Fruit fly (Drosophila melanogaster): Measurements from ENCODE around the gene CG9289.

Gene CG9289

dm6 chr2L:8689853-8690252 lies 5.7 kb upstream of the CG9289 start:
- no peak for TF ChIP-seq CG33017 (tag; optimal IDR thresholded peaks at IDR 0.05)

dm6 chr2L:8685668-8686306 lies 1.6 kb upstream of the CG9289 start, which contains the start of the genes PrBP and Trs23:
Gene PrBP (minus strand): TSS chr2L:8685955.
Gene Trs23 (plus strand): TSS chr2L:8686231.
- no peak for TF ChIP-seq CG5204 (GFP tag; optimal IDR thresholded peaks at IDR 0.05)
- TF ChIP-seq kay (GFP tag; ENCODE audit: borderline replicate concordance), result peak; percentile 68

- TF ChIP-seq ovo (GFP tag; optimal IDR thresholded peaks at IDR 0.05) (no peak), CG33017 (tag; optimal IDR thresholded peaks at IDR 0.05) (no peak), CG14711 (tag; optimal IDR thresholded peaks at IDR 0.05) (no peak)
Measured at dm6 chr2L:8683261-8684042, 724 bp downstream of the CG9289 start.

dm6 chr2L:8679712-8680111 lies 4.5 kb downstream of the CG9289 start, which contains the start of gene CG9287:
Gene CG9287 (minus strand): TSS chr2L:8679812.
- TF ChIP-seq cnc (optimal IDR thresholded peaks at IDR 0.05) (no peak), kay (GFP tag; ENCODE audit: borderline replicate concordance) (peak; percentile 28)

dm6 chr2L:8678955-8679354 lies 5.2 kb downstream of the CG9289 start:
- no peak for TF ChIP-seq toe (GFP tag; optimal IDR thresholded peaks at IDR 0.05)
- TF ChIP-seq CG7045 (GFP tag; optimal IDR thresholded peaks at IDR 0.05), result no peak
- TF ChIP-seq CG7101 (tag; optimal IDR thresholded peaks at IDR 0.05), result no peak
- TF ChIP-seq bab1 (GFP tag; optimal IDR thresholded peaks at IDR 0.05), result no peak
- no peak for TF ChIP-seq tj (GFP tag; optimal IDR thresholded peaks at IDR 0.05)
- no peak for TF ChIP-seq CG12768 (GFP tag; optimal IDR thresholded peaks at IDR 0.05)
- TF ChIP-seq CG1620 (GFP tag; optimal IDR thresholded peaks at IDR 0.05), result no peak
- no peak for TF ChIP-seq Clk (GFP tag; optimal IDR thresholded peaks at IDR 0.05)
- TF ChIP-seq cic (GFP tag; optimal IDR thresholded peaks at IDR 0.05), result no peak
- TF ChIP-seq Mnt (GFP tag; optimal IDR thresholded peaks at IDR 0.05), result no peak
- no peak for TF ChIP-seq CG5204 (GFP tag; optimal IDR thresholded peaks at IDR 0.05)
- no peak for TF ChIP-seq Crg-1 (GFP tag; optimal IDR thresholded peaks at IDR 0.05)
- no peak for TF ChIP-seq CG14711 (tag; optimal IDR thresholded peaks at IDR 0.05)

dm6 chr2L:8672278-8672748 lies 11.9 kb downstream of the CG9289 start, which contains the start of gene Glt:
Gene Glt (plus strand): TSS chr2L:8672698.
- TF ChIP-seq Mnt (GFP tag; optimal IDR thresholded peaks at IDR 0.05), result no peak
- no peak for TF ChIP-seq CG7045 (GFP tag; optimal IDR thresholded peaks at IDR 0.05)
- TF ChIP-seq CG14711 (tag; optimal IDR thresholded peaks at IDR 0.05), result no peak
- TF ChIP-seq CG1620 (GFP tag; optimal IDR thresholded peaks at IDR 0.05), result no peak
- TF ChIP-seq CG33017 (tag; optimal IDR thresholded peaks at IDR 0.05), result no peak
- TF ChIP-seq CG11617 (GFP tag; optimal IDR thresholded peaks at IDR 0.05), result no peak
- no peak for TF ChIP-seq cic (GFP tag; optimal IDR thresholded peaks at IDR 0.05)

dm6 chr2L:8659549-8659948 lies 24.6 kb downstream of the CG9289 start:
- TF ChIP-seq CG14711 (tag; optimal IDR thresholded peaks at IDR 0.05) (no peak), CG7045 (GFP tag; optimal IDR thresholded peaks at IDR 0.05) (no peak), CG12768 (GFP tag; optimal IDR thresholded peaks at IDR 0.05) (no peak), CG5204 (GFP tag; optimal IDR thresholded peaks at IDR 0.05) (no peak), tj (GFP tag; optimal IDR thresholded peaks at IDR 0.05) (no peak), Hr96 (GFP tag; optimal IDR thresholded peaks at IDR 0.05) (no peak), CG33017 (tag; optimal IDR thresholded peaks at IDR 0.05) (no peak), cnc (optimal IDR thresholded peaks at IDR 0.05) (no peak)

dm6 chr2L:8633671-8634391 lies 50.3 kb downstream of the CG9289 start:
- TF ChIP-seq CG1620 (GFP tag; optimal IDR thresholded peaks at IDR 0.05), result no peak
- no peak for TF ChIP-seq CG5204 (GFP tag; optimal IDR thresholded peaks at IDR 0.05)
- no peak for TF ChIP-seq CG33017 (tag; optimal IDR thresholded peaks at IDR 0.05)
- TF ChIP-seq tj (GFP tag; optimal IDR thresholded peaks at IDR 0.05), result no peak
- no peak for TF ChIP-seq Crg-1 (GFP tag; optimal IDR thresholded peaks at IDR 0.05)
- no peak for TF ChIP-seq CG7045 (GFP tag; optimal IDR thresholded peaks at IDR 0.05)
- TF ChIP-seq Hr96 (GFP tag; optimal IDR thresholded peaks at IDR 0.05), result no peak
- no peak for TF ChIP-seq CG14711 (tag; optimal IDR thresholded peaks at IDR 0.05)
- TF ChIP-seq Mnt (GFP tag; optimal IDR thresholded peaks at IDR 0.05), result no peak
- no peak for TF ChIP-seq toe (GFP tag; optimal IDR thresholded peaks at IDR 0.05)
- no peak for TF ChIP-seq CG11617 (GFP tag; optimal IDR thresholded peaks at IDR 0.05)
- no peak for TF ChIP-seq CG12768 (GFP tag; optimal IDR thresholded peaks at IDR 0.05)
- no peak for TF ChIP-seq bab1 (GFP tag; optimal IDR thresholded peaks at IDR 0.05)
- TF ChIP-seq Clk (GFP tag; optimal IDR thresholded peaks at IDR 0.05), result no peak
- TF ChIP-seq kay (GFP tag; ENCODE audit: borderline replicate concordance), result no peak
- TF ChIP-seq cnc (optimal IDR thresholded peaks at IDR 0.05), result no peak
- no peak for TF ChIP-seq ovo (GFP tag; optimal IDR thresholded peaks at IDR 0.05)
- TF ChIP-seq CG7101 (tag; optimal IDR thresholded peaks at IDR 0.05), result no peak

Measured in whole organism, adult.